Worm (Caenorhabditis elegans) whole organism, late embryonic: ENCODE data around the gene arp-6.

ENCODE experiments used
- C08G9.2 ChIP-seq: sonication (generic microtip); optimal IDR thresholded peaks from 2 replicates; lab custom pipeline; 2016; ENCODE audit warnings: mild to moderate bottlenecking, missing genetic modification characterization, moderate library complexity, missing compliant biosample characterization
- C38D4.7 ChIP-seq: fragments of 200-800 bp; sonication (Bioruptor generic); optimal IDR thresholded peaks from 2 replicates; lab custom pipeline; 2018; ENCODE audit warnings: mild to moderate bottlenecking, missing genetic modification characterization, moderate library complexity, missing compliant biosample characterization
- F13H6.1 ChIP-seq: sonication (generic microtip); optimal IDR thresholded peaks from 2 replicates; lab custom pipeline; 2016; ENCODE audit warnings: missing genetic modification characterization, missing compliant biosample characterization
- K09A11.1 ChIP-seq: sonication (generic microtip); optimal IDR thresholded peaks from 2 replicates; lab custom pipeline; 2017; ENCODE audit warnings: antibody characterized with exemption, mild to moderate bottlenecking, missing genetic modification characterization, missing compliant biosample characterization; ENCODE audit not compliant: insufficient read depth
- T23F11.4 ChIP-seq: fragments of 200-800 bp; sonication (Bioruptor generic); optimal IDR thresholded peaks from 2 replicates; lab custom pipeline; 2018; ENCODE audit warnings: mild to moderate bottlenecking, missing genetic modification characterization, missing compliant biosample characterization
- Y22D7AL.16 ChIP-seq: sonication (generic microtip); optimal IDR thresholded peaks from 2 replicates; lab custom pipeline; 2016; ENCODE audit warnings: missing genetic modification characterization, missing compliant biosample characterization
- ahr-1 ChIP-seq: sonication (generic microtip); optimal IDR thresholded peaks from 2 replicates; lab custom pipeline; 2016; ENCODE audit warnings: missing genetic modification characterization, missing compliant biosample characterization
- ama-1 ChIP-seq: fragments of 150-350 bp; optimal IDR thresholded peaks from 2 replicates; lab custom pipeline; 2014
- ceh-14 ChIP-seq: sonication (generic microtip); optimal IDR thresholded peaks from 2 replicates; lab custom pipeline; 2016; ENCODE audit warnings: missing genotype, missing genetic modification characterization, missing compliant biosample characterization
- ceh-2 ChIP-seq: sonication (generic microtip); optimal IDR thresholded peaks from 2 replicates; lab custom pipeline; 2016; ENCODE audit warnings: missing genotype, missing genetic modification characterization, missing compliant biosample characterization
- ceh-22 ChIP-seq: sonication (generic microtip); optimal IDR thresholded peaks from 2 replicates; lab custom pipeline; 2017; ENCODE audit warnings: missing biosample characterization, missing genetic modification characterization
- ceh-24 ChIP-seq: sonication (generic microtip); optimal IDR thresholded peaks from 2 replicates; lab custom pipeline; 2016; ENCODE audit warnings: mild to moderate bottlenecking, missing genetic modification characterization, missing compliant biosample characterization
- ceh-31 ChIP-seq: sonication (generic microtip); optimal IDR thresholded peaks from 2 replicates; lab custom pipeline; 2016; ENCODE audit warnings: missing genetic modification characterization, missing compliant biosample characterization
- ceh-34 ChIP-seq: sonication (generic microtip); optimal IDR thresholded peaks from 2 replicates; lab custom pipeline; 2016; ENCODE audit warnings: mild to moderate bottlenecking, missing genetic modification characterization, missing compliant biosample characterization
- ceh-6 ChIP-seq: fragments of 200-800 bp; sonication (Bioruptor generic); optimal IDR thresholded peaks from 2 replicates; lab custom pipeline; 2018; ENCODE audit warnings: mild to moderate bottlenecking, missing genetic modification characterization, missing compliant biosample characterization
- ceh-9 ChIP-seq: sonication (generic microtip); optimal IDR thresholded peaks from 2 replicates; lab custom pipeline; 2016; ENCODE audit warnings: mild to moderate bottlenecking, missing genetic modification characterization, inconsistent platforms, missing compliant biosample characterization
- che-1 ChIP-seq: sonication (generic microtip); optimal IDR thresholded peaks from 2 replicates; lab custom pipeline; 2016; ENCODE audit warnings: mild to moderate bottlenecking, missing genetic modification characterization, missing compliant biosample characterization
- dmd-4 ChIP-seq: sonication (generic microtip); optimal IDR thresholded peaks from 2 replicates; lab custom pipeline; 2016; ENCODE audit warnings: borderline replicate concordance, missing genetic modification characterization, missing compliant biosample characterization
- elt-2 ChIP-seq: sonication (generic microtip); optimal IDR thresholded peaks from 2 replicates; lab custom pipeline; 2016; ENCODE audit warnings: missing genetic modification reagents, missing genetic modification characterization, missing compliant biosample characterization
- fax-1 ChIP-seq: sonication (generic microtip); optimal IDR thresholded peaks from 2 replicates; lab custom pipeline; 2016; ENCODE audit warnings: missing genotype, missing genetic modification characterization, missing compliant biosample characterization
- gmeb-2 ChIP-seq: sonication (generic microtip); optimal IDR thresholded peaks from 2 replicates; lab custom pipeline; 2016; ENCODE audit warnings: missing genetic modification characterization, inconsistent platforms, missing compliant biosample characterization
- hlh-15 ChIP-seq: sonication (generic microtip); optimal IDR thresholded peaks from 2 replicates; lab custom pipeline; 2016; ENCODE audit warnings: missing genetic modification characterization, missing compliant biosample characterization
- hlh-6 ChIP-seq: sonication (generic microtip); optimal IDR thresholded peaks from 2 replicates; lab custom pipeline; 2016; ENCODE audit warnings: missing genotype, missing genetic modification characterization, missing compliant biosample characterization
- hlh-8 ChIP-seq: sonication (generic microtip); optimal IDR thresholded peaks from 2 replicates; lab custom pipeline; 2016; ENCODE audit warnings: missing genotype, missing genetic modification characterization, missing compliant biosample characterization
- lim-6 ChIP-seq: sonication (generic microtip); optimal IDR thresholded peaks from 2 replicates; lab custom pipeline; 2016; ENCODE audit warnings: missing genetic modification characterization, missing compliant biosample characterization
- madf-2 ChIP-seq: sonication (generic microtip); optimal IDR thresholded peaks from 2 replicates; lab custom pipeline; 2017; ENCODE audit warnings: missing genetic modification characterization, missing compliant biosample characterization
- mec-3 ChIP-seq: sonication (generic microtip); optimal IDR thresholded peaks from 2 replicates; lab custom pipeline; 2016; ENCODE audit warnings: borderline replicate concordance, missing genetic modification characterization, missing compliant biosample characterization
- nfya-1 ChIP-seq: sonication (generic microtip); optimal IDR thresholded peaks from 2 replicates; lab custom pipeline; 2017; ENCODE audit warnings: missing genetic modification characterization, mild to moderate bottlenecking, missing compliant biosample characterization, antibody characterized with exemption, moderate library complexity
- nhr-232 ChIP-seq: sonication (generic microtip); optimal IDR thresholded peaks from 2 replicates; lab custom pipeline; 2016; ENCODE audit warnings: missing genetic modification characterization, missing compliant biosample characterization
- npax-4 ChIP-seq: sonication (generic microtip); optimal IDR thresholded peaks from 2 replicates; lab custom pipeline; 2016; ENCODE audit warnings: missing genetic modification characterization, missing compliant biosample characterization
- odd-2 ChIP-seq: sonication (generic microtip); optimal IDR thresholded peaks from 2 replicates; lab custom pipeline; 2017; ENCODE audit warnings: antibody characterized with exemption, mild to moderate bottlenecking, missing genetic modification characterization, missing compliant biosample characterization
- pax-1 ChIP-seq: fragments of 150-350 bp; optimal IDR thresholded peaks from 2 replicates; lab custom pipeline; 2014; ENCODE audit warnings: missing biosample characterization, missing genetic modification characterization
- pha-4 ChIP-seq: fragments of 150-350 bp; optimal IDR thresholded peaks from 2 replicates; lab custom pipeline; 2018; ENCODE audit warnings: missing biosample characterization, missing genetic modification reagents, missing genetic modification characterization
- pros-1 ChIP-seq: fragments of 150-350 bp; optimal IDR thresholded peaks from 2 replicates; lab custom pipeline; 2014; ENCODE audit warnings: missing biosample characterization, missing genetic modification reagents, missing genetic modification characterization
- ref-2 ChIP-seq: sonication (generic microtip); optimal IDR thresholded peaks from 2 replicates; lab custom pipeline; 2016; ENCODE audit warnings: missing genetic modification characterization, missing compliant biosample characterization
- rnt-1 ChIP-seq: sonication (generic microtip); optimal IDR thresholded peaks from 2 replicates; lab custom pipeline; 2016; ENCODE audit warnings: missing genetic modification characterization, missing compliant biosample characterization
- sox-2 ChIP-seq: fragments of 200-800 bp; sonication (Bioruptor generic); IDR thresholded peaks from 2 replicates; pipeline ENCODE4 v1.3.6; 2022; ENCODE audit warnings: missing genetic modification reagents, missing genetic modification characterization, missing compliant biosample characterization
- tbx-2 ChIP-seq: sonication (generic microtip); optimal IDR thresholded peaks from 2 replicates; lab custom pipeline; 2016; ENCODE audit warnings: missing genetic modification characterization, missing compliant biosample characterization
- tbx-7 ChIP-seq: sonication (generic microtip); optimal IDR thresholded peaks from 2 replicates; lab custom pipeline; 2016; ENCODE audit warnings: missing genotype, missing genetic modification characterization, missing compliant biosample characterization
- ttx-3 ChIP-seq: sonication (generic microtip); optimal IDR thresholded peaks from 2 replicates; lab custom pipeline; 2016; ENCODE audit warnings: missing genetic modification reagents, missing genetic modification characterization, missing compliant biosample characterization
- unc-3 ChIP-seq, 2 experiments: fragments of 200-800 bp in 1 of 2; sonication (Bioruptor generic) in 1 of 2; sonication (generic microtip) in 1 of 2; conservative IDR thresholded peaks in 1 of 2; optimal IDR thresholded peaks in 1 of 2; 2 replicates each; pipeline versions ENCODE4 v1.3.6 to Lab custom; 2016 to 2022; ENCODE audit warnings: missing compliant biosample characterization in 2 of 2, missing genetic modification characterization in 2 of 2, missing genetic modification reagents in 1 of 2
- unc-42 ChIP-seq: sonication (generic microtip); optimal IDR thresholded peaks from 2 replicates; lab custom pipeline; 2016; ENCODE audit warnings: missing genotype, missing genetic modification characterization, missing compliant biosample characterization
- zip-5 ChIP-seq: sonication (generic microtip); optimal IDR thresholded peaks from 2 replicates; lab custom pipeline; 2016; ENCODE audit warnings: missing genetic modification characterization, missing compliant biosample characterization
- ztf-16 ChIP-seq: sonication (generic microtip); optimal IDR thresholded peaks from 2 replicates; lab custom pipeline; 2017; ENCODE audit warnings: missing genetic modification characterization, missing compliant biosample characterization

arp-6 gene

DNA sequence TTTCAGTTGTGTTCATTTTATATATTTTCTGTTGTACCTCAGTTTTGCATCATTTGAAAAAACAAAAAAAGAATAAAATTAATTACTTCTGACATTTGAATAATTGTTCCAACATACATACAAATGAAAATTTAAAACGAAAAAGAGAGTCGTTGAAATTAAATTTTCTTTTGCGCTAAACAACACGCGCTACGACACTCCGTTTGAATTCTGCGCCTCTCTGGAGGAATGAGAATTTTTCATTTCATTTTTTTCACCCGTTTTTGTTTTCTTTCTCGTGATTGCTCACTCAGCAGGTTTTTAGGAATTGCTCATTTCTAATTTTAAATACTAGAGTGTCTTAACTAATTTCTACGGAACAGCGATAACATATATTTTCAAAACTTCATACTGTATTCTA is 4.5 kb upstream of the arp-6 start:
- TF ChIP-seq pha-4 (tag; lab: Kevin White, UChicago) (no peak), unc-42 (tag; lab: Kevin White, UChicago) (peak; percentile 80)
- TF ChIP-seq, all 69 proteins: peak for 1

- TF ChIP-seq tbx-2 (tag; lab: Kevin White, UChicago) (peak; percentile 48), ceh-34 (tag; lab: Kevin White, UChicago) (no peak), F13H6.1 (tag; lab: Kevin White, UChicago) (no peak), odd-2 (tag; lab: Kevin White, UChicago) (no peak), che-1 (no peak), zip-5 (peak; percentile 65), ceh-24 (tag; lab: Kevin White, UChicago) (no peak), ceh-2 (tag; lab: Kevin White, UChicago) (peak; percentile 70), ahr-1 (tag; lab: Kevin White, UChicago) (no peak), T23F11.4 (GFP tag; lab: Kevin White, UChicago) (no peak), Y22D7AL.16 (no peak), fax-1 (no peak), ceh-6 (GFP tag; lab: Kevin White, UChicago) (no peak), ttx-3 (no peak), ztf-16 (tag; lab: Kevin White, UChicago) (peak; percentile 47), madf-2 (tag; lab: Kevin White, UChicago) (no peak), hlh-15 (tag; lab: Kevin White, UChicago) (no peak), sox-2 (GFP tag; lab: Robert Waterston, UW) (no peak), lim-6 (no peak), hlh-6 (tag; lab: Kevin White, UChicago) (no peak), rnt-1 (tag; lab: Kevin White, UChicago) (no peak), C08G9.2 (peak; percentile 67), dmd-4 (tag; lab: Kevin White, UChicago) (no peak), pax-1 (no peak), gmeb-2 (no peak), elt-2 (peak; percentile 35), ref-2 (tag; lab: Kevin White, UChicago) (peak; percentile 30), npax-4 (tag; lab: Kevin White, UChicago) (no peak), ceh-9 (tag; lab: Kevin White, UChicago) (no peak), unc-42 (tag; lab: Kevin White, UChicago) (peak; percentile 56), ceh-14 (peak; percentile 5), pros-1 (tag; lab: Kevin White, UChicago) (no peak), hlh-8 (tag; lab: Kevin White, UChicago) (peak; percentile 2), nhr-232 (no peak), C38D4.7 (GFP tag; lab: Kevin White, UChicago) (no peak), ceh-22 (tag; lab: Kevin White, UChicago) (no peak), unc-3 (GFP tag; conservative IDR thresholded peaks at IDR 0.05; lab: Robert Waterston, UW) (no peak), unc-3 (tag; optimal IDR thresholded peaks at IDR 0.05; lab: Kevin White, UChicago) (no peak), mec-3 (tag; lab: Kevin White, UChicago) (no peak), nfya-1 (tag; lab: Kevin White, UChicago) (peak; percentile 21), ama-1 (lab: Kevin White, UChicago) (no peak), pha-4 (tag; lab: Kevin White, UChicago) (no peak), tbx-7 (tag; lab: Kevin White, UChicago) (peak; percentile 42), K09A11.1 (tag; lab: Kevin White, UChicago) (no peak), ceh-31 (tag; lab: Kevin White, UChicago) (peak; percentile 84)
Observed at ce11 chrII:8039416-8039815, 2.3 kb upstream of the arp-6 start, which contains the start of the genes ubh-4 and algn-6. ubh-4 (minus strand) TSS chrII:8039597. algn-6 (plus strand) TSS chrII:8039802.
